Worm (Caenorhabditis elegans) whole organism, L4 larva: Measurements from ENCODE around the gene C18E9.7.

Experiments
- daf-12 ChIP-seq: fragments of 150-350 bp; optimal IDR thresholded peaks from 2 replicates; lab custom pipeline; 2014; ENCODE audit warnings: missing biosample characterization, missing genetic modification reagents, missing genetic modification characterization
- gei-8 ChIP-seq: fragments of 200-800 bp; sonication (Bioruptor generic); optimal IDR thresholded peaks from 2 replicates; lab custom pipeline; 2018; ENCODE audit warnings: mild to moderate bottlenecking, missing genetic modification characterization, missing compliant biosample characterization
- mep-1 ChIP-seq: fragments of 150-350 bp; sonication (generic microtip); optimal IDR thresholded peaks from 3 replicates; lab custom pipeline; 2014; ENCODE audit warnings: missing biosample characterization, missing genetic modification characterization
- nhr-10 ChIP-seq: fragments of 150-350 bp; optimal IDR thresholded peaks from 2 replicates; lab custom pipeline; 2014; ENCODE audit warnings: missing biosample characterization, missing genetic modification characterization
- nhr-6 ChIP-seq: fragments of 150-350 bp; optimal IDR thresholded peaks from 2 replicates; lab custom pipeline; 2014; ENCODE audit warnings: missing biosample characterization, missing genetic modification characterization
- unc-39 ChIP-seq: sonication (generic microtip); optimal IDR thresholded peaks from 2 replicates; lab custom pipeline; 2017; ENCODE audit warnings: missing biosample characterization, missing genetic modification characterization
- unc-62 ChIP-seq, 3 experiments: fragments of 150-350 bp in 1 of 3; sonication (generic microtip); optimal IDR thresholded peaks in 2 of 3; peaks in 1 of 3; 1 replicate in 1 of 3; 2 replicates in 2 of 3; lab custom pipeline; 2014 to 2017; ENCODE audit warnings: missing biosample characterization in 3 of 3, missing genetic modification characterization in 3 of 3, missing genetic modification reagents in 3 of 3, missing genotype in 1 of 3
- zag-1 ChIP-seq: fragments of 150-350 bp; optimal IDR thresholded peaks from 2 replicates; lab custom pipeline; 2014; ENCODE audit warnings: missing biosample characterization, missing genetic modification characterization

- TF ChIP-seq unc-62 (GFP tag; optimal IDR thresholded peaks at IDR 0.05 in 1 of 2; lab: Kevin White, UChicago) (peak in 1 of 2 experiments; percentile 93), unc-62 (tag; optimal IDR thresholded peaks at IDR 0.05; lab: Kevin White, UChicago) (no peak), unc-39 (no peak), gei-8 (GFP tag; lab: Kevin White, UChicago) (no peak), nhr-6 (tag; lab: Kevin White, UChicago) (no peak), daf-12 (tag; lab: Kevin White, UChicago) (no peak), nhr-10 (tag; lab: Kevin White, UChicago) (no peak), zag-1 (tag; lab: Kevin White, UChicago) (no peak), mep-1 (tag; lab: Kevin White, UChicago) (no peak)
These were observed 23.5 kb downstream of the C18E9.7 start for ce11 chrII:8959081-8959480.
